Fruit fly (Drosophila melanogaster) whole organism, embryonic: ENCODE results near the gene Aatf.

Experiments used
- CG10209 ChIP-seq: fragments of 200-800 bp; sonication (Bioruptor generic); optimal IDR thresholded peaks from 3 replicates; lab custom pipeline; 2017; ENCODE audit warnings: missing biosample characterization, mild to moderate bottlenecking, missing genetic modification characterization, missing genetic modification reagents
- CG10654 ChIP-seq: fragments of 200-800 bp; sonication (Bioruptor generic); optimal IDR thresholded peaks from 2 replicates; lab custom pipeline; 2016; ENCODE audit warnings: missing biosample characterization, missing genetic modification characterization
- CG11085 ChIP-seq: fragments of 200-800 bp; sonication (Bioruptor generic); IDR thresholded peaks from 2 replicates; pipeline ENCODE4 v1.3.6; 2022; ENCODE audit warnings: missing biosample characterization, missing genetic modification characterization
- CG11398 ChIP-seq: fragments of 200-800 bp; sonication (Bioruptor generic); optimal IDR thresholded peaks from 2 replicates; lab custom pipeline; 2016; ENCODE audit warnings: missing biosample characterization, missing genetic modification characterization
- CG12391 ChIP-seq: fragments of 200-800 bp; sonication (Bioruptor generic); optimal IDR thresholded peaks from 3 replicates; lab custom pipeline; 2018; ENCODE audit warnings: missing biosample characterization, mild to moderate bottlenecking, missing genetic modification characterization, moderate library complexity
- CG14014 ChIP-seq: fragments of 200-800 bp; sonication (Bioruptor generic); IDR thresholded peaks from 2 replicates; pipeline ENCODE4 v1.3.6; 2022; ENCODE audit warnings: missing biosample characterization, missing genetic modification characterization
- CG2116 ChIP-seq: fragments of 200-800 bp; sonication (Bioruptor generic); optimal IDR thresholded peaks from 3 replicates; lab custom pipeline; 2018; ENCODE audit warnings: missing biosample characterization, mild to moderate bottlenecking, missing genetic modification characterization
- CG2199 ChIP-seq: fragments of 200-800 bp; sonication (Bioruptor generic); IDR thresholded peaks from 3 replicates; pipeline ENCODE4 v1.3.6; 2022; ENCODE audit warnings: missing biosample characterization, missing genetic modification characterization
- CG2712 ChIP-seq: fragments of 200-800 bp; optimal IDR thresholded peaks from 3 replicates; lab custom pipeline; 2019; ENCODE audit warnings: missing biosample characterization, mild to moderate bottlenecking, missing genetic modification characterization, moderate library complexity
- CG3065 ChIP-seq: fragments of 200-800 bp; sonication (Bioruptor generic); optimal IDR thresholded peaks from 2 replicates; lab custom pipeline; 2016; ENCODE audit warnings: missing biosample characterization, missing genetic modification characterization
- CG3163 ChIP-seq: fragments of 200-800 bp; sonication (Bioruptor generic); optimal IDR thresholded peaks from 3 replicates; lab custom pipeline; 2016; ENCODE audit warnings: missing biosample characterization, missing genetic modification characterization
- CG3281 ChIP-seq: fragments of 200-800 bp; sonication (Bioruptor generic); optimal IDR thresholded peaks from 3 replicates; lab custom pipeline; 2017; ENCODE audit warnings: missing biosample characterization, mild to moderate bottlenecking, missing genetic modification characterization
- CG3995 ChIP-seq: fragments of 200-800 bp; sonication (Bioruptor generic); optimal IDR thresholded peaks from 3 replicates; lab custom pipeline; 2016; ENCODE audit warnings: missing biosample characterization, missing genetic modification characterization
- CG4282 ChIP-seq: fragments of 200-800 bp; sonication (Bioruptor generic); optimal IDR thresholded peaks from 2 replicates; lab custom pipeline; 2016; ENCODE audit warnings: missing biosample characterization, missing genetic modification characterization
- CG4730 ChIP-seq: fragments of 200-800 bp; sonication (Bioruptor generic); IDR thresholded peaks from 2 replicates; pipeline ENCODE4 v1.3.6; 2022; ENCODE audit warnings: missing biosample characterization, missing genetic modification characterization
- CG6854 ChIP-seq: fragments of 200-800 bp; sonication (Bioruptor generic); optimal IDR thresholded peaks from 3 replicates; lab custom pipeline; 2017; ENCODE audit warnings: missing biosample characterization, mild to moderate bottlenecking, missing genetic modification characterization
- CG7745 ChIP-seq: fragments of 200-800 bp; sonication (Bioruptor generic); optimal IDR thresholded peaks from 2 replicates; lab custom pipeline; 2018; ENCODE audit warnings: missing biosample characterization, mild to moderate bottlenecking, missing genetic modification characterization, moderate library complexity
- CG9797 ChIP-seq: fragments of 200-800 bp; sonication (Bioruptor generic); optimal IDR thresholded peaks from 3 replicates; lab custom pipeline; 2018; ENCODE audit warnings: missing biosample characterization, mild to moderate bottlenecking, missing genetic modification characterization
- CoRest ChIP-seq: fragments of 200-800 bp; sonication (Bioruptor generic); optimal IDR thresholded peaks from 3 replicates; lab custom pipeline; 2018; ENCODE audit warnings: missing biosample characterization, mild to moderate bottlenecking, missing genetic modification characterization, moderate library complexity
- Dfd ChIP-seq, 2 experiments: fragments of >200 bp; optimal IDR thresholded peaks; 2 replicates each; lab custom pipeline; 2017; ENCODE audit warnings: missing biosample characterization in 2 of 2, missing genetic modification characterization in 2 of 2
- Ets65A ChIP-seq: fragments of 200-800 bp; sonication (Bioruptor generic); peaks from one replicate; lab custom pipeline; 2016; ENCODE audit warnings: missing biosample characterization, missing genetic modification characterization
- Gug ChIP-seq: fragments of 200-800 bp; sonication (Bioruptor generic); IDR thresholded peaks from 4 replicates; pipeline ENCODE4 v1.3.6; 2022; ENCODE audit warnings: missing biosample characterization, missing genetic modification characterization
- HLH3B ChIP-seq: fragments of 200-800 bp; sonication (Bioruptor generic); IDR thresholded peaks from 2 replicates; pipeline ENCODE4 v1.3.6; 2022; ENCODE audit warnings: missing biosample characterization, missing genetic modification characterization
- Hand ChIP-seq: fragments of 200-800 bp; sonication (Bioruptor generic); optimal IDR thresholded peaks from 2 replicates; lab custom pipeline; 2017; ENCODE audit warnings: mild to moderate bottlenecking, missing biosample characterization, missing genetic modification reagents, missing genetic modification characterization
- Kr ChIP-seq: fragments of 200-800 bp; sonication (Bioruptor generic); optimal IDR thresholded peaks from 2 replicates; lab custom pipeline; 2017; ENCODE audit warnings: missing biosample characterization, mild to moderate bottlenecking, missing genetic modification characterization
- Mes4 ChIP-seq: fragments of 200-800 bp; sonication (Bioruptor generic); optimal IDR thresholded peaks from 2 replicates; lab custom pipeline; 2016; ENCODE audit warnings: missing biosample characterization, missing genetic modification characterization
- Sox100B ChIP-seq: fragments of 200-800 bp; sonication (Bioruptor generic); optimal IDR thresholded peaks from 3 replicates; lab custom pipeline; 2018; ENCODE audit warnings: missing biosample characterization, mild to moderate bottlenecking, missing genetic modification characterization
- Xbp1 ChIP-seq: fragments of 200-800 bp; sonication (Bioruptor generic); optimal IDR thresholded peaks from 3 replicates; lab custom pipeline; 2016; ENCODE audit warnings: missing biosample characterization, mild to moderate bottlenecking, missing genetic modification characterization
- Xrp1 ChIP-seq: fragments of 200-800 bp; sonication (Bioruptor generic); IDR thresholded peaks from 2 replicates; pipeline ENCODE4 v1.3.6; 2022; ENCODE audit warnings: missing biosample characterization, missing genetic modification characterization
- cad ChIP-seq: fragments of >200 bp; optimal IDR thresholded peaks from 2 replicates; lab custom pipeline; 2017; ENCODE audit warnings: missing biosample characterization, missing genetic modification characterization
- cas ChIP-seq: fragments of 200-800 bp; sonication (Bioruptor generic); IDR thresholded peaks from 2 replicates; pipeline ENCODE4 v1.3.6; 2022; ENCODE audit warnings: missing biosample characterization, missing genetic modification characterization
- ci ChIP-seq: fragments of 200-800 bp; sonication (Bioruptor generic); IDR thresholded peaks from 3 replicates; pipeline ENCODE4 v1.3.6; 2022; ENCODE audit warnings: missing biosample characterization, missing genetic modification characterization
- croc ChIP-seq: fragments of 200-800 bp; sonication (Bioruptor generic); conservative IDR thresholded peaks from 3 replicates; pipeline ENCODE4 v1.3.6; 2022; ENCODE audit warnings: missing biosample characterization, missing genetic modification characterization
- cwo ChIP-seq: fragments of 200-800 bp; sonication (Bioruptor generic); optimal IDR thresholded peaks from 3 replicates; lab custom pipeline; 2017; ENCODE audit warnings: missing biosample characterization, missing genetic modification characterization, mild to moderate bottlenecking, moderate library complexity, missing genetic modification reagents
- danr ChIP-seq: fragments of 200-800 bp; sonication (Bioruptor generic); IDR thresholded peaks from 2 replicates; pipeline ENCODE4 v1.3.6; 2022; ENCODE audit warnings: missing biosample characterization, missing genetic modification characterization
- gfzf ChIP-seq: fragments of 200-800 bp; sonication (Bioruptor generic); optimal IDR thresholded peaks from 2 replicates; lab custom pipeline; 2016; ENCODE audit warnings: missing biosample characterization, mild to moderate bottlenecking, missing genetic modification characterization, moderate library complexity
- hbn ChIP-seq: fragments of 200-800 bp; sonication (Bioruptor generic); IDR thresholded peaks from 2 replicates; pipeline ENCODE4 v1.3.6; 2022; ENCODE audit warnings: missing biosample characterization, missing genetic modification characterization; ENCODE audit not compliant: partially characterized antibody
- jigr1 ChIP-seq: fragments of 200-800 bp; sonication (Bioruptor generic); IDR thresholded peaks from 3 replicates; pipeline ENCODE4 v1.3.6; 2022; ENCODE audit warnings: missing biosample characterization, missing genetic modification characterization
- kay ChIP-seq: fragments of 200-800 bp; sonication (Bioruptor generic); optimal IDR thresholded peaks from 2 replicates; lab custom pipeline; 2016; ENCODE audit warnings: missing biosample characterization, missing genetic modification characterization
- knrl ChIP-seq: fragments of 200-800 bp; sonication (Bioruptor generic); IDR thresholded peaks from 3 replicates; pipeline ENCODE4 v1.3.6; 2022; ENCODE audit warnings: missing biosample characterization, missing genetic modification characterization; ENCODE audit not compliant: partially characterized antibody
- lmd ChIP-seq: fragments of 200-800 bp; sonication (Bioruptor generic); IDR thresholded peaks from 2 replicates; pipeline ENCODE4 v1.3.6; 2022; ENCODE audit warnings: missing biosample characterization, missing genetic modification characterization
- luna ChIP-seq: fragments of 200-800 bp; sonication (Bioruptor generic); optimal IDR thresholded peaks from 2 replicates; lab custom pipeline; 2016; ENCODE audit warnings: missing biosample characterization, missing genetic modification characterization
- mam ChIP-seq: fragments of 200-800 bp; sonication (Bioruptor generic); optimal IDR thresholded peaks from 3 replicates; lab custom pipeline; 2016; ENCODE audit warnings: missing biosample characterization, missing genetic modification characterization
- mld ChIP-seq: fragments of 200-800 bp; sonication (Bioruptor generic); IDR thresholded peaks from 3 replicates; pipeline ENCODE4 v1.3.6; 2022; ENCODE audit warnings: missing biosample characterization, missing genetic modification characterization; ENCODE audit not compliant: partially characterized antibody
- nau ChIP-seq: fragments of 200-800 bp; sonication (Bioruptor generic); optimal IDR thresholded peaks from 3 replicates; lab custom pipeline; 2017; ENCODE audit warnings: missing biosample characterization, mild to moderate bottlenecking, missing genetic modification characterization, missing genetic modification reagents
- pho ChIP-seq: fragments of 200-800 bp; sonication (Bioruptor generic); optimal IDR thresholded peaks from 2 replicates; lab custom pipeline; 2016; ENCODE audit warnings: missing biosample characterization, missing genetic modification characterization
- pita ChIP-seq: fragments of 200-800 bp; sonication (Bioruptor generic); optimal IDR thresholded peaks from 2 replicates; lab custom pipeline; 2017; ENCODE audit warnings: missing biosample characterization, mild to moderate bottlenecking, missing genetic modification characterization
- pnt ChIP-seq: fragments of 200-800 bp; sonication (Bioruptor generic); optimal IDR thresholded peaks from 3 replicates; lab custom pipeline; 2016; ENCODE audit warnings: missing biosample characterization, missing genetic modification characterization
- rib ChIP-seq: fragments of 200-800 bp; sonication (Bioruptor generic); IDR thresholded peaks from 2 replicates; pipeline ENCODE4 v1.3.6; 2022; ENCODE audit warnings: missing biosample characterization, missing genetic modification characterization
- sd ChIP-seq: fragments of 200-800 bp; sonication (Bioruptor generic); optimal IDR thresholded peaks from 3 replicates; lab custom pipeline; 2018; ENCODE audit warnings: missing biosample characterization, mild to moderate bottlenecking, missing genetic modification characterization, moderate library complexity
- tin ChIP-seq: fragments of 200-800 bp; sonication (Bioruptor generic); optimal IDR thresholded peaks from 3 replicates; lab custom pipeline; 2016; ENCODE audit warnings: missing biosample characterization, missing genetic modification characterization
- yki ChIP-seq: fragments of >200 bp; optimal IDR thresholded peaks from 3 replicates; lab custom pipeline; 2018
- zfh2 ChIP-seq: fragments of 200-800 bp; sonication (Bioruptor generic); optimal IDR thresholded peaks from 2 replicates; lab custom pipeline; 2016; ENCODE audit warnings: missing biosample characterization, missing genetic modification characterization

The Aatf gene

dm6 chr2L:6700742-6701141 lies 16.7 kb upstream of the Aatf start (continued):
- TF ChIP-seq kay (no peak), pnt (GFP tag; lab: Kevin White, UChicago) (peak; percentile 6), CoRest (tag; lab: Kevin White, UChicago) (peak; percentile 11), CG10654 (GFP tag; lab: Kevin White, UChicago) (peak; percentile 4), CG2712 (tag; lab: Kevin White, UChicago) (peak; percentile 36), pho (GFP tag; lab: Kevin White, UChicago) (no peak), zfh2 (GFP tag; lab: Kevin White, UChicago) (no peak), CG14014 (GFP tag; lab: Robert Waterston, UW) (peak; percentile 39; the same call in 1 of the 2 replicates), CG11085 (GFP tag; lab: Robert Waterston, UW) (no peak), mld (GFP tag; lab: Robert Waterston, UW) (no peak), Kr (peak; percentile 93), nau (GFP tag; lab: Kevin White, UChicago) (no peak), ci (GFP tag; lab: Robert Waterston, UW) (peak; percentile 67; the same call in 2 of the 3 replicates), pita (GFP tag; lab: Kevin White, UChicago) (no peak), CG9797 (GFP tag; lab: Kevin White, UChicago) (no peak), CG3281 (GFP tag; lab: Kevin White, UChicago) (no peak), cas (no peak), Gug (no peak), lmd (GFP tag; lab: Robert Waterston, UW) (no peak), CG3065 (GFP tag; lab: Kevin White, UChicago) (no peak), CG6854 (no peak), cwo (GFP tag; lab: Kevin White, UChicago) (no peak), HLH3B (GFP tag; lab: Robert Waterston, UW) (no peak), CG2116 (peak; percentile 22), CG3995 (GFP tag; lab: Kevin White, UChicago) (no peak), hbn (GFP tag; lab: Robert Waterston, UW) (no peak), knrl (no peak), Sox100B (GFP tag; lab: Kevin White, UChicago) (no peak), danr (GFP tag; lab: Robert Waterston, UW) (no peak), gfzf (GFP tag; lab: Kevin White, UChicago) (no peak), CG4282 (no peak), Ets65A (GFP tag; lab: Kevin White, UChicago) (no peak), yki (lab: Kevin White, UChicago) (no peak), croc (GFP tag; lab: Robert Waterston, UW) (no peak), jigr1 (GFP tag; lab: Robert Waterston, UW) (no peak), Mes4 (GFP tag; lab: Kevin White, UChicago) (peak; percentile 4), Xbp1 (GFP tag; lab: Kevin White, UChicago) (no peak), CG4730 (GFP tag; lab: Robert Waterston, UW) (no peak), luna (no peak), cad (GFP tag; lab: Kevin White, UChicago) (no peak), CG3163 (peak; percentile 8), Dfd (GFP tag; optimal IDR thresholded peaks at IDR 0.05; lab: Kevin White, UChicago) (no peak), CG7745 (tag; lab: Kevin White, UChicago) (peak; percentile 74), CG12391 (peak; percentile 8), CG2199 (GFP tag; lab: Robert Waterston, UW) (no peak), Xrp1 (GFP tag; lab: Robert Waterston, UW) (peak; percentile 77), CG10209 (GFP tag; lab: Kevin White, UChicago) (peak; percentile 64), sd (tag; lab: Kevin White, UChicago) (no peak), rib (GFP tag; lab: Robert Waterston, UW) (no peak), CG11398 (GFP tag; lab: Kevin White, UChicago) (peak; percentile 60), mam (GFP tag; lab: Kevin White, UChicago) (no peak), Hand (GFP tag; lab: Kevin White, UChicago) (no peak), tin (GFP tag; lab: Kevin White, UChicago) (no peak)
